Worm (Caenorhabditis elegans): ENCODE measurements around the gene msp-36.

The msp-36 gene

ce11 chrIV:10095171-10095570 is at the start of gene msp-36, which contains the start of gene C04G2.5:
TSS of gene msp-36 (plus strand) at chrIV:10095433.
TSS of gene C04G2.5 (minus strand) at chrIV:10095271.
- no peak for TF ChIP-seq zag-1 (tag; optimal IDR thresholded peaks at IDR 0.05)
- no peak for TF ChIP-seq lin-13 (GFP tag; optimal IDR thresholded peaks at IDR 0.05)
- no peak for TF ChIP-seq mdl-1 (tag; optimal IDR thresholded peaks at IDR 0.05)
- TF ChIP-seq ztf-11 (tag; optimal IDR thresholded peaks at IDR 0.05), result no peak
- TF ChIP-seq R02D3.7 (tag; optimal IDR thresholded peaks at IDR 0.05), result no peak
- TF ChIP-seq fos-1 (tag; optimal IDR thresholded peaks at IDR 0.05), result no peak
- no peak for TF ChIP-seq ceh-16 (tag; optimal IDR thresholded peaks at IDR 0.05)
- no peak for TF ChIP-seq nhr-77 (tag; optimal IDR thresholded peaks at IDR 0.05)
- no peak for TF ChIP-seq lsy-2 (tag; optimal IDR thresholded peaks at IDR 0.05)
- no peak for TF ChIP-seq ama-1 (optimal IDR thresholded peaks at IDR 0.05)
- no peak for TF ChIP-seq elt-3 (tag; optimal IDR thresholded peaks at IDR 0.05)
- TF ChIP-seq peb-1 (tag; optimal IDR thresholded peaks at IDR 0.05), result no peak
- no peak for TF ChIP-seq unc-62 (GFP tag; optimal IDR thresholded peaks at IDR 0.05)
- no peak for TF ChIP-seq nhr-6 (tag; optimal IDR thresholded peaks at IDR 0.05)
- no peak for TF ChIP-seq lin-39 (tag; optimal IDR thresholded peaks at IDR 0.05)
- TF ChIP-seq snpc-4 (tag; optimal IDR thresholded peaks at IDR 0.05), result no peak
- no peak for TF ChIP-seq gmeb-1 (tag; optimal IDR thresholded peaks at IDR 0.05)
- no peak for TF ChIP-seq nhr-10 (tag; optimal IDR thresholded peaks at IDR 0.05)
- no peak for TF ChIP-seq sma-3 (GFP tag; optimal IDR thresholded peaks at IDR 0.05)
- TF ChIP-seq Y55F3AM.14 (GFP tag; optimal IDR thresholded peaks at IDR 0.05), result no peak

- no peak for TF ChIP-seq mbf-1 (tag; optimal IDR thresholded peaks at IDR 0.05)
- TF ChIP-seq Y55F3AM.14 (GFP tag; optimal IDR thresholded peaks at IDR 0.05), result no peak
- TF ChIP-seq nhr-129 (tag; optimal IDR thresholded peaks at IDR 0.05), result peak; percentile 10
- TF ChIP-seq zag-1 (tag; optimal IDR thresholded peaks at IDR 0.05), result no peak
- no peak for TF ChIP-seq C34F6.9 (tag; optimal IDR thresholded peaks at IDR 0.05)
- TF ChIP-seq unc-55 (GFP tag; optimal IDR thresholded peaks at IDR 0.05), result peak; percentile 54
Observed at ce11 chrIV:10046005-10046404, 49.2 kb upstream of the msp-36 start.

- TF ChIP-seq snpc-4 (tag; optimal IDR thresholded peaks at IDR 0.05) (no peak), lin-11 (tag; optimal IDR thresholded peaks at IDR 0.05) (no peak), sma-9 (GFP tag; optimal IDR thresholded peaks at IDR 0.05) (no peak), sma-9 (tag; optimal IDR thresholded peaks at IDR 0.05) (no peak), ama-1 (optimal IDR thresholded peaks at IDR 0.05) (no peak), blmp-1 (tag; optimal IDR thresholded peaks at IDR 0.05; ENCODE audit: insufficient read depth) (no peak), mdl-1 (tag; optimal IDR thresholded peaks at IDR 0.05) (no peak), nhr-25 (tag; optimal IDR thresholded peaks at IDR 0.05) (no peak), crh-2 (tag; optimal IDR thresholded peaks at IDR 0.05) (no peak), dmd-4 (tag; optimal IDR thresholded peaks at IDR 0.05) (no peak), sma-3 (GFP tag; optimal IDR thresholded peaks at IDR 0.05) (no peak), nhr-77 (tag; optimal IDR thresholded peaks at IDR 0.05) (no peak), ceh-16 (tag; optimal IDR thresholded peaks at IDR 0.05) (no peak)
Observed at ce11 chrIV:10047108-10047507, 48.1 kb upstream of the msp-36 start, which contains the start of gene T04B2.3. TSS of gene T04B2.3 (plus strand) at chrIV:10047408.

DNA sequence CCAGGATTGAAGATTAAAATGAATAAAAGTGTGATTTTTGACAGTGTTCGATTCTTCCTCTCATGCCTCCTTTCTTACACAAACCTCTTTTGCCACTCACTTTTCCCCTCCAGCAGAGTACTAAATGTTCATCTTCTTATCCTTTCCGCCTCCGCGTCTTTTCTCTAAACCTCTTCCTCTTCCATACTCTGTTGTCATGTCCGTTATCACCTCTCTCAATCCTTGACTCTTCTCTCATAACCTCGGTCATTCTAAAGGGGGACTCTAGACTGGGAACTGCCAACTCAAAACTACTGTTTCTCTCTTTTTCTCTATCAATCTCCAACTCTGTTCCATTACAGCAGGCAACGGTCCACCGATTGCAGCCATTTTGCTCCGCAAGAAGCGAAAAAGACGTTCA is 47.0 kb upstream of the msp-36 start:
- TF ChIP-seq nhr-129 (tag; optimal IDR thresholded peaks at IDR 0.05) (peak; percentile 27), mab-5 (tag; optimal IDR thresholded peaks at IDR 0.05) (no peak)

DNA sequence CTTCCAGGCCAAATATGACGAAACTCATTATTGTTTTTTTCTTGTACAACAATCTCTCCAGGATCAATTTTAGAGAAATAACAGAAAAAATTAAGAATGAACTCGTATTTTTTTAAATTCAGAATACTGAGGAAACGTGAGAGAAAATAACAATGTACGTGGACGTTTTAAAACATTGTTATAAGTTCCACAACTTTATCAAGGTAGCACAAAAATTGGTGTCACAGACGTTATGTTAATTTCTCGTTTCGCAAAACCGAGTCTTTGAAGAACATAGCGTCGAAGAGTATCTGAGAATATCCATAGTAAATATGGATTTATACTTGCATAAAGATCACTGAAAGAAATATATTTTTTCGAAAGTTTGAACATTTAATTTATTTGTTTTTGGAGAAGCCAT is 44.1 kb upstream of the msp-36 start, which contains the start of gene T04B2.8:
Gene T04B2.8 (minus strand): TSS at position 101 of the 400 bp plus-strand sequence.
- TF ChIP-seq snpc-4 (tag; optimal IDR thresholded peaks at IDR 0.05) (no peak), ceh-82 (tag; optimal IDR thresholded peaks at IDR 0.05) (no peak), nhr-21 (tag; optimal IDR thresholded peaks at IDR 0.05) (no peak), nhr-23 (tag; optimal IDR thresholded peaks at IDR 0.05) (no peak), sma-3 (GFP tag; optimal IDR thresholded peaks at IDR 0.05) (no peak), ama-1 (optimal IDR thresholded peaks at IDR 0.05) (no peak), zag-1 (tag; optimal IDR thresholded peaks at IDR 0.05) (no peak), sma-9 (GFP tag; optimal IDR thresholded peaks at IDR 0.05) (no peak), sma-9 (tag; optimal IDR thresholded peaks at IDR 0.05) (no peak), skn-1 (tag; optimal IDR thresholded peaks at IDR 0.05) (no peak), C34F6.9 (tag; optimal IDR thresholded peaks at IDR 0.05) (no peak)

All from whole organism, L2 larva.